Worm (Caenorhabditis elegans) whole organism, young adult: ENCODE results near the gene T13B5.9.
A peak's percentile ranks its signal among the peaks of the same experiment; 100 is the strongest.

Experiments used
- C17E4.6 ChIP-seq: fragments of 200-800 bp; sonication (Bioruptor generic); IDR thresholded peaks from 2 replicates; pipeline ENCODE4 v1.3.6; 2022; ENCODE audit warnings: missing genetic modification reagents, missing genetic modification characterization, missing compliant biosample characterization
- F23B12.7 ChIP-seq: sonication (generic microtip); optimal IDR thresholded peaks from 2 replicates; lab custom pipeline; 2017; ENCODE audit warnings: missing genetic modification characterization, mild to moderate bottlenecking, missing compliant biosample characterization, antibody characterized with exemption, moderate library complexity; ENCODE audit not compliant: insufficient read depth
- F39B2.1 ChIP-seq: fragments of 200-800 bp; sonication (Bioruptor generic); IDR thresholded peaks from 2 replicates; pipeline ENCODE4 v1.3.6; 2022; ENCODE audit warnings: missing genetic modification reagents, missing genetic modification characterization, missing compliant biosample characterization
- F52B5.7 ChIP-seq: sonication (generic microtip); optimal IDR thresholded peaks from 2 replicates; lab custom pipeline; 2016; ENCODE audit warnings: mild to moderate bottlenecking, missing genetic modification characterization, missing compliant biosample characterization
- K11D2.4 ChIP-seq: fragments of 200-800 bp; sonication (Bioruptor generic); IDR thresholded peaks from 2 replicates; pipeline ENCODE4 v1.3.6; 2022; ENCODE audit warnings: missing genetic modification reagents, missing genetic modification characterization, missing compliant biosample characterization
- T26A5.8 ChIP-seq: sonication (generic microtip); optimal IDR thresholded peaks from 2 replicates; lab custom pipeline; 2016; ENCODE audit warnings: missing genetic modification characterization, missing compliant biosample characterization
- Y53G8AR.9 ChIP-seq: fragments of 200-800 bp; sonication (Bioruptor generic); conservative IDR thresholded peaks from 2 replicates; pipeline ENCODE4 v1.3.6; 2022; ENCODE audit warnings: missing genetic modification reagents, missing genetic modification characterization, missing compliant biosample characterization
- Y67H2A.10 ChIP-seq: fragments of 200-800 bp; sonication (Bioruptor generic); conservative IDR thresholded peaks from 2 replicates; pipeline ENCODE4 v1.3.6; 2022; ENCODE audit warnings: missing genetic modification reagents, missing genetic modification characterization, missing compliant biosample characterization
- Y79H2A.3 ChIP-seq: fragments of 200-800 bp; sonication (Bioruptor generic); conservative IDR thresholded peaks from 2 replicates; pipeline ENCODE4 v1.3.6; 2022; ENCODE audit warnings: missing genetic modification reagents, missing genetic modification characterization, missing compliant biosample characterization
- Y95B8A.8 ChIP-seq: fragments of 200-800 bp; sonication (Bioruptor generic); IDR thresholded peaks from 2 replicates; pipeline ENCODE4 v1.3.6; 2022; ENCODE audit warnings: missing genetic modification reagents, missing genetic modification characterization, missing compliant biosample characterization
- ZK185.1 ChIP-seq: sonication (generic microtip); optimal IDR thresholded peaks from 2 replicates; lab custom pipeline; 2016; ENCODE audit warnings: mild to moderate bottlenecking, missing genetic modification characterization, missing compliant biosample characterization; ENCODE audit not compliant: poor library complexity, severe bottlenecking
- ama-1 ChIP-seq, 3 experiments: fragments of 150-350 bp in 1 of 3; sonication (generic microtip) in 2 of 3; optimal IDR thresholded peaks; 2 replicates each; lab custom pipeline; 2014 to 2018; ENCODE audit warnings: missing biosample characterization in 2 of 3, missing genetic modification characterization in 2 of 3, missing genetic modification reagents in 2 of 3
- atf-7 ChIP-seq: sonication (generic microtip); optimal IDR thresholded peaks from 2 replicates; lab custom pipeline; 2017; ENCODE audit warnings: mild to moderate bottlenecking, missing genetic modification characterization, missing compliant biosample characterization
- athp-1 ChIP-seq: sonication (generic microtip); optimal IDR thresholded peaks from 2 replicates; lab custom pipeline; 2017; ENCODE audit warnings: mild to moderate bottlenecking, missing genetic modification characterization, missing compliant biosample characterization
- attf-6 ChIP-seq: fragments of 200-800 bp; sonication (Bioruptor generic); IDR thresholded peaks from 2 replicates; pipeline ENCODE4 v1.3.6; 2022; ENCODE audit warnings: missing genetic modification reagents, missing genetic modification characterization, missing compliant biosample characterization
- cebp-2 ChIP-seq: fragments of 200-800 bp; sonication (Bioruptor generic); IDR thresholded peaks from 2 replicates; pipeline ENCODE4 v1.3.6; 2022; ENCODE audit warnings: missing genetic modification characterization, missing compliant biosample characterization
- ceh-100 ChIP-seq: fragments of 200-800 bp; sonication (Bioruptor generic); IDR thresholded peaks from 2 replicates; pipeline ENCODE4 v1.3.6; 2022; ENCODE audit warnings: missing genetic modification reagents, missing genetic modification characterization, missing compliant biosample characterization
- ceh-27 ChIP-seq: fragments of 200-800 bp; sonication (Bioruptor generic); optimal IDR thresholded peaks from 2 replicates; lab custom pipeline; 2018; ENCODE audit warnings: mild to moderate bottlenecking, missing genetic modification characterization, moderate library complexity, missing compliant biosample characterization
- ceh-58 ChIP-seq: fragments of 200-800 bp; sonication (Bioruptor generic); IDR thresholded peaks from 2 replicates; pipeline ENCODE4 v1.3.6; 2022; ENCODE audit warnings: missing genetic modification characterization, missing compliant biosample characterization
- ceh-79 ChIP-seq: sonication (generic microtip); optimal IDR thresholded peaks from 2 replicates; lab custom pipeline; 2017; ENCODE audit warnings: mild to moderate bottlenecking, missing genetic modification characterization, missing compliant biosample characterization
- ceh-91 ChIP-seq: fragments of 200-800 bp; sonication (Bioruptor generic); IDR thresholded peaks from 2 replicates; pipeline ENCODE4 v1.3.6; 2022; ENCODE audit warnings: missing genetic modification reagents, missing genetic modification characterization, missing compliant biosample characterization
- die-1 ChIP-seq: sonication (generic microtip); optimal IDR thresholded peaks from 2 replicates; lab custom pipeline; 2016; ENCODE audit warnings: missing genotype, mild to moderate bottlenecking, missing genetic modification characterization, missing compliant biosample characterization
- egl-18 ChIP-seq: fragments of 200-800 bp; sonication (Bioruptor generic); IDR thresholded peaks from 2 replicates; pipeline ENCODE4 v1.3.6; 2022; ENCODE audit warnings: missing genetic modification reagents, missing genetic modification characterization, missing compliant biosample characterization
- egl-44 ChIP-seq: fragments of 200-800 bp; sonication (Bioruptor generic); IDR thresholded peaks from 2 replicates; pipeline ENCODE4 v1.3.6; 2022; ENCODE audit warnings: missing genetic modification reagents, missing genetic modification characterization, missing compliant biosample characterization
- ets-4 ChIP-seq: fragments of 200-800 bp; sonication (Bioruptor generic); optimal IDR thresholded peaks from 2 replicates; lab custom pipeline; 2018; ENCODE audit warnings: mild to moderate bottlenecking, missing genetic modification characterization, missing compliant biosample characterization
- fkh-3 ChIP-seq: sonication (generic microtip); optimal IDR thresholded peaks from 2 replicates; lab custom pipeline; 2016; ENCODE audit warnings: mild to moderate bottlenecking, missing genetic modification characterization, missing compliant biosample characterization
- hsf-1 ChIP-seq: fragments of 200-800 bp; sonication (Bioruptor generic); IDR thresholded peaks from 2 replicates; pipeline ENCODE4 v1.3.6; 2022; ENCODE audit warnings: missing genetic modification reagents, missing genetic modification characterization, missing compliant biosample characterization
- let-607 ChIP-seq, 2 experiments: fragments of 200-800 bp in 1 of 2; sonication (Bioruptor generic) in 1 of 2; sonication (generic microtip) in 1 of 2; optimal IDR thresholded peaks; 2 replicates each; lab custom pipeline; 2016 to 2018; ENCODE audit warnings: mild to moderate bottlenecking in 2 of 2, missing compliant biosample characterization in 2 of 2, missing genetic modification characterization in 2 of 2, moderate library complexity in 2 of 2, missing genotype in 1 of 2
- lin-54 ChIP-seq: fragments of 200-800 bp; sonication (Bioruptor generic); optimal IDR thresholded peaks from 2 replicates; lab custom pipeline; 2018; ENCODE audit warnings: mild to moderate bottlenecking, missing genetic modification characterization, missing compliant biosample characterization
- lsl-1 ChIP-seq: fragments of 200-800 bp; sonication (Bioruptor generic); optimal IDR thresholded peaks from 2 replicates; lab custom pipeline; 2018; ENCODE audit warnings: mild to moderate bottlenecking, missing genetic modification characterization, moderate library complexity, missing compliant biosample characterization
- madf-10 ChIP-seq: sonication (generic microtip); optimal IDR thresholded peaks from 2 replicates; lab custom pipeline; 2016; ENCODE audit warnings: mild to moderate bottlenecking, missing genetic modification characterization, missing compliant biosample characterization
- madf-3 ChIP-seq: fragments of 200-800 bp; sonication (Bioruptor generic); IDR thresholded peaks from 2 replicates; pipeline ENCODE4 v1.3.6; 2022; ENCODE audit warnings: missing genetic modification reagents, missing genetic modification characterization, missing compliant biosample characterization
- madf-6 ChIP-seq: fragments of 200-800 bp; sonication (Bioruptor generic); IDR thresholded peaks from 2 replicates; pipeline ENCODE4 v1.3.6; 2022; ENCODE audit warnings: missing genetic modification reagents, missing genetic modification characterization, missing compliant biosample characterization
- madf-8 ChIP-seq: fragments of 200-800 bp; sonication (Bioruptor generic); conservative IDR thresholded peaks from 2 replicates; pipeline ENCODE4 v1.3.6; 2022; ENCODE audit warnings: missing genetic modification reagents, missing genetic modification characterization, missing compliant biosample characterization
- mel-28 ChIP-seq: sonication (generic microtip); optimal IDR thresholded peaks from 2 replicates; lab custom pipeline; 2016; ENCODE audit warnings: borderline replicate concordance, mild to moderate bottlenecking, missing genetic modification characterization, missing compliant biosample characterization
- nfya-2 ChIP-seq: fragments of 200-800 bp; sonication (Bioruptor generic); IDR thresholded peaks from 2 replicates; pipeline ENCODE4 v1.3.6; 2022; ENCODE audit warnings: missing genetic modification reagents, missing genetic modification characterization, missing compliant biosample characterization
- nhr-179 ChIP-seq: sonication (generic microtip); optimal IDR thresholded peaks from 2 replicates; lab custom pipeline; 2016; ENCODE audit warnings: mild to moderate bottlenecking, missing genetic modification characterization, missing compliant biosample characterization
- pha-4 ChIP-seq: fragments of 150-350 bp; sonication (generic microtip); optimal IDR thresholded peaks from 2 replicates; lab custom pipeline; 2014; ENCODE audit warnings: missing biosample characterization, missing genetic modification reagents, missing genetic modification characterization
- rec-8 ChIP-seq, 2 experiments: sonication (generic microtip); optimal IDR thresholded peaks; 2 replicates each; lab custom pipeline; 2016; ENCODE audit warnings: mild to moderate bottlenecking in 2 of 2, missing genetic modification characterization in 2 of 2, missing genetic modification reagents in 2 of 2, missing genotype in 2 of 2, missing biosample characterization in 1 of 2, missing compliant biosample characterization in 1 of 2, moderate library complexity in 1 of 2
- sea-2 ChIP-seq: fragments of 200-800 bp; sonication (Bioruptor generic); IDR thresholded peaks from 2 replicates; pipeline ENCODE4 v1.3.6; 2022; ENCODE audit warnings: missing genetic modification characterization, missing compliant biosample characterization
- sptf-2 ChIP-seq: fragments of 200-800 bp; sonication (Bioruptor generic); optimal IDR thresholded peaks from 2 replicates; lab custom pipeline; 2018; ENCODE audit warnings: mild to moderate bottlenecking, missing genetic modification characterization, missing compliant biosample characterization
- tbp1 ChIP-seq: fragments of 200-800 bp; sonication (Bioruptor generic); optimal IDR thresholded peaks from 2 replicates; lab custom pipeline; 2018; ENCODE audit warnings: mild to moderate bottlenecking, missing genetic modification characterization, missing compliant biosample characterization
- tbx-9 ChIP-seq: sonication (generic microtip); optimal IDR thresholded peaks from 2 replicates; lab custom pipeline; 2016; ENCODE audit warnings: borderline replicate concordance, missing genetic modification characterization, inconsistent platforms, missing compliant biosample characterization
- tlf-1 ChIP-seq: fragments of 200-800 bp; sonication (Bioruptor generic); optimal IDR thresholded peaks from 2 replicates; lab custom pipeline; 2018; ENCODE audit warnings: mild to moderate bottlenecking, missing genetic modification characterization, missing compliant biosample characterization
- unc-62 ChIP-seq: fragments of 150-350 bp; optimal IDR thresholded peaks from 2 replicates; lab custom pipeline; 2014; ENCODE audit warnings: missing biosample characterization, missing genetic modification reagents, missing genetic modification characterization
- xnd-1 ChIP-seq: sonication (generic microtip); optimal IDR thresholded peaks from 2 replicates; lab custom pipeline; 2016; ENCODE audit warnings: missing genotype, missing genetic modification reagents, missing genetic modification characterization, missing compliant biosample characterization
- ztf-3 ChIP-seq: fragments of 200-800 bp; sonication (Bioruptor generic); optimal IDR thresholded peaks from 2 replicates; lab custom pipeline; 2018; ENCODE audit warnings: mild to moderate bottlenecking, missing genetic modification characterization, missing compliant biosample characterization

The T13B5.9 gene

ce11 chrII:1104409-1104808, at the start of gene T13B5.9:
T13B5.9 (minus strand) TSS chrII:1104509.
- no peak for TF ChIP-seq nhr-179 (tag; lab: Kevin White, UChicago)
- no peak for TF ChIP-seq attf-6 (GFP tag; lab: Robert Waterston, UW)
- no peak for TF ChIP-seq fkh-3 (tag; lab: Kevin White, UChicago)
- no peak for TF ChIP-seq Y95B8A.8
- TF ChIP-seq nfya-2 = no peak
- TF ChIP-seq ceh-27 = no peak
- no peak for TF ChIP-seq rec-8 (tag; optimal IDR thresholded peaks at IDR 0.05; lab: Kevin White, UChicago)
- TF ChIP-seq tlf-1 = no peak
- TF ChIP-seq unc-62 = no peak
- no peak for TF ChIP-seq die-1
- TF ChIP-seq madf-10 (tag; lab: Kevin White, UChicago) = no peak
- no peak for TF ChIP-seq athp-1 (tag; lab: Kevin White, UChicago)
- no peak for TF ChIP-seq ztf-3 (GFP tag; lab: Kevin White, UChicago)
- no peak for TF ChIP-seq sptf-2 (GFP tag; lab: Kevin White, UChicago)
- no peak for TF ChIP-seq ceh-58 (GFP tag; lab: Robert Waterston, UW)

- no peak for TF ChIP-seq lin-54
- TF ChIP-seq ceh-100 = no peak
- no peak for TF ChIP-seq tbp1 (GFP tag; lab: Kevin White, UChicago)
- no peak for TF ChIP-seq egl-18 (GFP tag; lab: Robert Waterston, UW)
- TF ChIP-seq Y67H2A.10 (GFP tag; lab: Robert Waterston, UW) = no peak
- no peak for TF ChIP-seq F39B2.1
- no peak for TF ChIP-seq C17E4.6 (GFP tag; lab: Robert Waterston, UW)
- peak; percentile 71 for TF ChIP-seq xnd-1
- no peak for TF ChIP-seq F52B5.7 (tag; lab: Kevin White, UChicago)
- TF ChIP-seq ama-1 (optimal IDR thresholded peaks at IDR 0.05; lab: Kevin White, UChicago) = no peak
- no peak for TF ChIP-seq ama-1 (GFP tag; optimal IDR thresholded peaks at IDR 0.05; lab: Kevin White, UChicago)
- no peak for TF ChIP-seq F23B12.7
- no peak for TF ChIP-seq pha-4 (tag; lab: Kevin White, UChicago)
- TF ChIP-seq madf-8 = peak; percentile 89
- peak; percentile 96 for TF ChIP-seq madf-6
- no peak for TF ChIP-seq mel-28 (tag; lab: Kevin White, UChicago)
- no peak for TF ChIP-seq cebp-2
- TF ChIP-seq K11D2.4 (GFP tag; lab: Robert Waterston, UW) = no peak
- no peak for TF ChIP-seq sea-2
- no peak for TF ChIP-seq egl-44 (GFP tag; lab: Robert Waterston, UW)
- TF ChIP-seq lsl-1 (GFP tag; lab: Kevin White, UChicago) = peak; percentile 44
- no peak for TF ChIP-seq ceh-91 (GFP tag; lab: Robert Waterston, UW)
- no peak for TF ChIP-seq fkh-3 (tag; lab: Kevin White, UChicago)
- no peak for TF ChIP-seq T26A5.8
- no peak for TF ChIP-seq ceh-79
- no peak for TF ChIP-seq let-607 (tag; optimal IDR thresholded peaks at IDR 0.05; lab: Kevin White, UChicago)
- TF ChIP-seq Y79H2A.3 (GFP tag; lab: Robert Waterston, UW) = no peak
- TF ChIP-seq madf-3 (GFP tag; lab: Robert Waterston, UW) = 0 out of 2 replicates have a peak, but pooled peaks have one; percentile 49
- no peak for TF ChIP-seq rec-8 (tag; optimal IDR thresholded peaks at IDR 0.05; lab: Kevin White, UChicago)
- peak; percentile 30; the same call in 1 of the 2 replicates for TF ChIP-seq hsf-1 (GFP tag; lab: Robert Waterston, UW)
- no peak for TF ChIP-seq atf-7
- TF ChIP-seq nhr-179 (tag; lab: Kevin White, UChicago) = no peak
- no peak for TF ChIP-seq ZK185.1 (tag; lab: Kevin White, UChicago)
- no peak for TF ChIP-seq Y53G8AR.9 (GFP tag; lab: Robert Waterston, UW)
- TF ChIP-seq tbx-9 (tag; lab: Kevin White, UChicago) = no peak
- TF ChIP-seq athp-1 (tag; lab: Kevin White, UChicago) = no peak
- no peak for TF ChIP-seq ets-4
- TF ChIP-seq sptf-2 (GFP tag; lab: Kevin White, UChicago) = no peak
- TF ChIP-seq die-1 = no peak
Measured at ce11 chrII:1153299-1153698, 49.0 kb upstream of the T13B5.9 start.
